Fruit fly (Drosophila melanogaster) whole organism, wandering third instar larva: ENCODE measurements around the gene Cyt-c-p.

ENCODE experiments used
- Dif ChIP-seq: fragments of 200-275, 200-300 bp; sonication (Bioruptor generic); optimal IDR thresholded peaks from 2 replicates; lab custom pipeline; 2018; ENCODE audit warnings: missing biosample characterization, missing genetic modification characterization; ENCODE audit not compliant: partially characterized antibody
- N ChIP-seq: fragments of >200 bp; optimal IDR thresholded peaks from 2 replicates; lab custom pipeline; 2018; ENCODE audit warnings: missing biosample characterization, missing external identifiers, missing genetic modification characterization
- OdsH ChIP-seq: fragments of 200-800 bp; sonication (Bioruptor generic); optimal IDR thresholded peaks from 2 replicates; lab custom pipeline; 2016; ENCODE audit warnings: missing biosample characterization, mild to moderate bottlenecking, missing genetic modification characterization
- Sp1 ChIP-seq: fragments of 200-800 bp; sonication (Bioruptor generic); optimal IDR thresholded peaks from 3 replicates; lab custom pipeline; 2019; ENCODE audit warnings: missing biosample characterization, mild to moderate bottlenecking, missing genetic modification characterization, moderate library complexity
- foxo ChIP-seq, 2 experiments: fragments of 200-800 bp; sonication (Bioruptor generic); optimal IDR thresholded peaks; 2 replicates in 1 of 2; 3 replicates in 1 of 2; lab custom pipeline; 2016 to 2017; ENCODE audit warnings: missing biosample characterization in 2 of 2, missing genetic modification characterization in 2 of 2
- pan ChIP-seq: fragments of >200 bp; optimal IDR thresholded peaks from 2 replicates; lab custom pipeline; 2017
- usp ChIP-seq: fragments of >200 bp; optimal IDR thresholded peaks from 2 replicates; lab custom pipeline; 2017; ENCODE audit warnings: missing biosample characterization, missing genetic modification characterization

DNA sequence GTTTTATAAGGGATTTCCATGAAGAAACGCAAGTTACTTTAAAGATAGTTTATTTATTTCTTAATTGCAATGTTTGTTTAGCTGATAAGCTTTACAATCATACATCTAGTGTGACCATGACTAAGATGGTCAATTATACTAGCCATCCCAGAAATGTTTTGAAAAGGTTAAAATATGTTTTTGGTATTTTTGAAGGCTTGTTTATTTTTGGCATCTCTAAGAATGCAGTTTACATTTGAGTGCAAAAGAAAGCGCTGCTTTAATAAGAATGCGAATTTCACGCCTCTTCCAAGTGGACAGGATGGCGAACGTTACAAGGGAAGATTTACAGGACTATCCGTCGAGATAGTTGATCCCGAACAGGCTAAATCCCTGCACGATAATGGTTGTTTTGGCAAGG, 9.8 kb downstream of the Cyt-c-p start, which contains the start of gene Tsen2:
- TF ChIP-seq N (GFP tag; lab: Kevin White, UChicago) (no peak), foxo (GFP tag; optimal IDR thresholded peaks at IDR 0.05; lab: Kevin White, UChicago) (no peak), OdsH (no peak), Dif (GFP tag; lab: Kevin White, UChicago) (no peak), usp (no peak), pan (lab: Kevin White, UChicago) (no peak), Sp1 (GFP tag; lab: Kevin White, UChicago) (no peak)
